Worm (Caenorhabditis elegans) whole organism, young adult: ENCODE measurements around the gene col-155.

Experiments
- Y67H2A.10 ChIP-seq: fragments of 200-800 bp; sonication (Bioruptor generic); conservative IDR thresholded peaks from 2 replicates; pipeline ENCODE4 v1.3.6; 2022; ENCODE audit warnings: missing genetic modification reagents, missing genetic modification characterization, missing compliant biosample characterization
- ZK185.1 ChIP-seq: sonication (generic microtip); optimal IDR thresholded peaks from 2 replicates; lab custom pipeline; 2016; ENCODE audit warnings: mild to moderate bottlenecking, missing genetic modification characterization, missing compliant biosample characterization; ENCODE audit not compliant: poor library complexity, severe bottlenecking
- ama-1 ChIP-seq, 3 experiments: fragments of 150-350 bp in 1 of 3; sonication (generic microtip) in 2 of 3; optimal IDR thresholded peaks; 2 replicates each; lab custom pipeline; 2014 to 2018; ENCODE audit warnings: missing biosample characterization in 2 of 3, missing genetic modification characterization in 2 of 3, missing genetic modification reagents in 2 of 3
- attf-3 ChIP-seq: fragments of 200-800 bp; sonication (Bioruptor generic); conservative IDR thresholded peaks from 2 replicates; pipeline ENCODE4 v1.3.6; 2022; ENCODE audit warnings: missing genetic modification reagents, missing genetic modification characterization, missing compliant biosample characterization
- ccch-3 ChIP-seq: fragments of 200-800 bp; sonication (Bioruptor generic); optimal IDR thresholded peaks from 2 replicates; lab custom pipeline; 2018; ENCODE audit warnings: mild to moderate bottlenecking, missing genetic modification characterization, missing compliant biosample characterization
- gei-17 ChIP-seq: fragments of 200-800 bp; sonication (Bioruptor generic); optimal IDR thresholded peaks from 2 replicates; lab custom pipeline; 2018; ENCODE audit warnings: mild to moderate bottlenecking, missing genetic modification characterization, missing compliant biosample characterization
- hmg-20 ChIP-seq: fragments of 200-800 bp; sonication (Bioruptor generic); IDR thresholded peaks from 2 replicates; pipeline ENCODE4 v1.3.6; 2022; ENCODE audit warnings: missing genetic modification reagents, missing genetic modification characterization, missing compliant biosample characterization
- lin-35 ChIP-seq, 3 experiments: fragments of 150-350 bp in 2 of 3; sonication (generic microtip) in 1 of 3; optimal IDR thresholded peaks; 2 replicates each; lab custom pipeline; 2014 to 2018; ENCODE audit warnings: missing biosample characterization in 3 of 3, missing genetic modification characterization in 3 of 3, missing genetic modification reagents in 3 of 3
- lsy-27 ChIP-seq: sonication (generic microtip); optimal IDR thresholded peaks from 2 replicates; lab custom pipeline; 2017; ENCODE audit warnings: missing genetic modification characterization, mild to moderate bottlenecking, missing compliant biosample characterization, antibody characterized with exemption, missing genotype, borderline replicate concordance; ENCODE audit not compliant: insufficient read depth
- nfya-2 ChIP-seq: fragments of 200-800 bp; sonication (Bioruptor generic); IDR thresholded peaks from 2 replicates; pipeline ENCODE4 v1.3.6; 2022; ENCODE audit warnings: missing genetic modification reagents, missing genetic modification characterization, missing compliant biosample characterization
- sea-2 ChIP-seq: fragments of 200-800 bp; sonication (Bioruptor generic); IDR thresholded peaks from 2 replicates; pipeline ENCODE4 v1.3.6; 2022; ENCODE audit warnings: missing genetic modification characterization, missing compliant biosample characterization
- snpc-4 ChIP-seq, 5 experiments: fragments of 150-350 bp in 1 of 5; sonication (generic microtip) in 4 of 5; optimal IDR thresholded peaks; 2 replicates each; lab custom pipeline; 2014 to 2018; ENCODE audit warnings: missing genetic modification characterization in 5 of 5, missing biosample characterization in 3 of 5, antibody characterized with exemption in 2 of 5, mild to moderate bottlenecking in 2 of 5, missing compliant biosample characterization in 2 of 5, missing genotype in 2 of 5, moderate library complexity in 2 of 5, missing genetic modification reagents in 1 of 5
- ztf-22 ChIP-seq: fragments of 200-800 bp; sonication (Bioruptor generic); optimal IDR thresholded peaks from 2 replicates; lab custom pipeline; 2018; ENCODE audit warnings: mild to moderate bottlenecking, missing genetic modification characterization, moderate library complexity, missing compliant biosample characterization

ce11 chrV:11410902-11411561 is 21.4 kb upstream of the col-155 start, which contains the start of the genes K03B8.8 and grl-3:
- TF ChIP-seq lin-35 (GFP tag; optimal IDR thresholded peaks at IDR 0.05; lab: Kevin White, UChicago) (no peak), hmg-20 (GFP tag; lab: Robert Waterston, UW) (no peak), ZK185.1 (tag; lab: Kevin White, UChicago) (no peak), sea-2 (no peak), ztf-22 (GFP tag; lab: Kevin White, UChicago) (no peak), gei-17 (no peak), attf-3 (GFP tag; lab: Robert Waterston, UW) (no peak), nfya-2 (GFP tag; lab: Robert Waterston, UW) (no peak), ama-1 (optimal IDR thresholded peaks at IDR 0.05; lab: Kevin White, UChicago) (no peak), ama-1 (GFP tag; optimal IDR thresholded peaks at IDR 0.05; lab: Kevin White, UChicago) (no peak), ccch-3 (GFP tag; lab: Kevin White, UChicago) (no peak), lsy-27 (tag; lab: Kevin White, UChicago) (no peak), Y67H2A.10 (no peak), snpc-4 (GFP tag; optimal IDR thresholded peaks at IDR 0.05; lab: Kevin White, UChicago) (no peak), snpc-4 (tag; optimal IDR thresholded peaks at IDR 0.05; lab: Kevin White, UChicago) (no peak)
